Fruit fly (Drosophila melanogaster): Measurements from ENCODE around the gene CG11076.

CG11076 gene

dm6 chr4:1064219-1064618 lies 32.7 kb upstream of the CG11076 start (continued):
- 0 out of 2 replicates have a peak, but pooled peaks have one; percentile 18 for TF ChIP-seq CG10366 (GFP tag; IDR thresholded peaks at IDR 0.05)
- no peak for TF ChIP-seq CG17802 (tag; optimal IDR thresholded peaks at IDR 0.05)
- no peak for TF ChIP-seq lmd (GFP tag; IDR thresholded peaks at IDR 0.05)
- TF ChIP-seq HLH3B (GFP tag; IDR thresholded peaks at IDR 0.05), result 0 out of 2 replicates have a peak, but pooled peaks have one; percentile 4
- peak; percentile 22 for TF ChIP-seq gsb-n (tag; optimal IDR thresholded peaks at IDR 0.05)
- TF ChIP-seq sens-2 (GFP tag; IDR thresholded peaks at IDR 0.05), result no peak
- TF ChIP-seq Fer2 (tag; optimal IDR thresholded peaks at IDR 0.05), result no peak
- peak; percentile 34 for TF ChIP-seq Xbp1 (GFP tag; optimal IDR thresholded peaks at IDR 0.05)
- TF ChIP-seq CG14014 (GFP tag; IDR thresholded peaks at IDR 0.05), result no peak
- TF ChIP-seq CG30403 (GFP tag; optimal IDR thresholded peaks at IDR 0.05), result peak; percentile 7
- peak; percentile 44 for TF ChIP-seq D19A (tag; optimal IDR thresholded peaks at IDR 0.05)
- no peak for TF ChIP-seq CG9876 (GFP tag; optimal IDR thresholded peaks at IDR 0.05)
- TF ChIP-seq Chrac-16 (GFP tag; optimal IDR thresholded peaks at IDR 0.05), result peak; percentile 3
- no peak for TF ChIP-seq Bteb2 (GFP tag; optimal IDR thresholded peaks at IDR 0.05)
- no peak for TF ChIP-seq Pdp1 (GFP tag; optimal IDR thresholded peaks at IDR 0.05)
- no peak for TF ChIP-seq cwo (GFP tag; optimal IDR thresholded peaks at IDR 0.05)
- peak; percentile 7 for TF ChIP-seq CG14710 (tag; optimal IDR thresholded peaks at IDR 0.05)
- peak; percentile 35 for TF ChIP-seq Fer3 (tag; optimal IDR thresholded peaks at IDR 0.05)
- peak; percentile 36 for TF ChIP-seq CG18262 (tag; optimal IDR thresholded peaks at IDR 0.05)
- peak; percentile 28 for TF ChIP-seq CG4424 (GFP tag; optimal IDR thresholded peaks at IDR 0.05)
- no peak for TF ChIP-seq yki (optimal IDR thresholded peaks at IDR 0.05)
- peak; percentile 31 for TF ChIP-seq CG9727 (GFP tag; optimal IDR thresholded peaks at IDR 0.05)
- peak; percentile 2 for TF ChIP-seq CG10209 (GFP tag; optimal IDR thresholded peaks at IDR 0.05)
- TF ChIP-seq phol (tag; optimal IDR thresholded peaks at IDR 0.05), result peak; percentile 38
- no peak for TF ChIP-seq D (optimal IDR thresholded peaks at IDR 0.05)
- TF ChIP-seq D (GFP tag; optimal IDR thresholded peaks at IDR 0.05), result peak; percentile 14
- no peak for TF ChIP-seq lov (optimal IDR thresholded peaks at IDR 0.05)
- TF ChIP-seq lov (GFP tag; IDR thresholded peaks at IDR 0.05), result no peak
- TF ChIP-seq CG1602 (GFP tag; optimal IDR thresholded peaks at IDR 0.05), result peak; percentile 9
- TF ChIP-seq ind (GFP tag; optimal IDR thresholded peaks at IDR 0.05), result peak; percentile 10
- peak; percentile 27 for TF ChIP-seq az2 (GFP tag; optimal IDR thresholded peaks at IDR 0.05)
- TF ChIP-seq CG8388 (GFP tag; optimal IDR thresholded peaks at IDR 0.05), result peak; percentile 57
- peak; percentile 65 for TF ChIP-seq gem (tag; optimal IDR thresholded peaks at IDR 0.05)
- no peak for TF ChIP-seq dati (GFP tag; IDR thresholded peaks at IDR 0.05)
- TF ChIP-seq nmo (GFP tag; optimal IDR thresholded peaks at IDR 0.05), result peak; percentile 10
- TF ChIP-seq CG10654 (GFP tag; optimal IDR thresholded peaks at IDR 0.05), result peak; percentile 36
- peak; percentile 10 for TF ChIP-seq CG17385 (GFP tag; optimal IDR thresholded peaks at IDR 0.05)
- peak; percentile 26 for TF ChIP-seq dmrt99B (tag; optimal IDR thresholded peaks at IDR 0.05)
- TF ChIP-seq bcd (GFP tag; optimal IDR thresholded peaks at IDR 0.05), result peak; percentile 20
- TF ChIP-seq CG3281 (GFP tag; optimal IDR thresholded peaks at IDR 0.05), result peak; percentile 27

- TF ChIP-seq Med (GFP tag) (peak; percentile 32), E2f2 (GFP tag; IDR thresholded peaks at IDR 0.05) (0 out of 2 replicates have a peak, but pooled peaks have one; percentile 12), CG3995 (GFP tag; optimal IDR thresholded peaks at IDR 0.05) (no peak), Pdp1 (GFP tag; optimal IDR thresholded peaks at IDR 0.05) (peak in 1 of 2 experiments; percentile 0), CG8388 (GFP tag; optimal IDR thresholded peaks at IDR 0.05) (peak; percentile 93), nerfin-1 (tag; optimal IDR thresholded peaks at IDR 0.05) (peak; percentile 45), sd (tag; optimal IDR thresholded peaks at IDR 0.05) (no peak), CG4617 (GFP tag; optimal IDR thresholded peaks at IDR 0.05; ENCODE audit: borderline replicate concordance) (no peak), CG2678 (tag; optimal IDR thresholded peaks at IDR 0.05) (peak; percentile 3), CG6854 (GFP tag; optimal IDR thresholded peaks at IDR 0.05) (no peak), CG15479 (GFP tag; optimal IDR thresholded peaks at IDR 0.05) (peak; percentile 46), Eip74EF (GFP tag; optimal IDR thresholded peaks at IDR 0.05) (peak in 1 of 2 experiments; percentile 58), CG11723 (GFP tag; optimal IDR thresholded peaks at IDR 0.05) (peak; percentile 67)
Observed at dm6 chr4:1062957-1063812, 31.6 kb upstream of the CG11076 start.

Measured in whole organism, embryonic.